Worm (Caenorhabditis elegans) whole organism, L2 larva: Measurements from ENCODE around the gene lpr-5.

ENCODE experiments used
- C34F6.9 ChIP-seq: fragments of 150-350 bp; optimal IDR thresholded peaks from 2 replicates; lab custom pipeline; 2014; ENCODE audit warnings: missing biosample characterization, missing genetic modification characterization
- ZK546.5 ChIP-seq: sonication (generic microtip); optimal IDR thresholded peaks from 2 replicates; lab custom pipeline; 2017; ENCODE audit warnings: missing biosample characterization, missing genetic modification characterization
- blmp-1 ChIP-seq: sonication (generic microtip); optimal IDR thresholded peaks from 2 replicates; lab custom pipeline; 2017; ENCODE audit warnings: missing genetic modification characterization, mild to moderate bottlenecking, missing compliant biosample characterization, antibody characterized with exemption, moderate library complexity; ENCODE audit not compliant: insufficient read depth
- ceh-16 ChIP-seq: fragments of 150-350 bp; optimal IDR thresholded peaks from 2 replicates; lab custom pipeline; 2014; ENCODE audit warnings: missing biosample characterization, missing genetic modification characterization
- crh-2 ChIP-seq: sonication (generic microtip); optimal IDR thresholded peaks from 2 replicates; lab custom pipeline; 2017; ENCODE audit warnings: missing biosample characterization, missing genetic modification characterization
- dmd-4 ChIP-seq: sonication (generic microtip); optimal IDR thresholded peaks from 2 replicates; lab custom pipeline; 2017; ENCODE audit warnings: missing biosample characterization, missing genetic modification characterization
- elt-1 ChIP-seq: fragments of 150-350 bp; optimal IDR thresholded peaks from 2 replicates; lab custom pipeline; 2014; ENCODE audit warnings: missing biosample characterization, missing genetic modification characterization
- elt-3 ChIP-seq: sonication (generic microtip); optimal IDR thresholded peaks from 2 replicates; lab custom pipeline; 2017; ENCODE audit warnings: missing biosample characterization, missing genetic modification characterization
- fos-1 ChIP-seq: fragments of 150-350 bp; optimal IDR thresholded peaks from 2 replicates; lab custom pipeline; 2014; ENCODE audit warnings: missing biosample characterization, missing genetic modification characterization
- lin-11 ChIP-seq: fragments of 150-350 bp; sonication (generic microtip); optimal IDR thresholded peaks from 2 replicates; lab custom pipeline; 2014; ENCODE audit warnings: missing biosample characterization, missing genetic modification characterization, inconsistent platforms, mixed read lengths
- lin-13 ChIP-seq: fragments of 150-350 bp; optimal IDR thresholded peaks from 2 replicates; lab custom pipeline; 2014; ENCODE audit warnings: missing biosample characterization, missing genetic modification reagents, missing genetic modification characterization
- lin-39 ChIP-seq: fragments of 150-350 bp; optimal IDR thresholded peaks from 2 replicates; lab custom pipeline; 2014; ENCODE audit warnings: missing biosample characterization, missing genetic modification reagents, missing genetic modification characterization
- lsy-2 ChIP-seq, 2 experiments: fragments of 150-350 bp in 1 of 2; sonication (generic microtip) in 1 of 2; optimal IDR thresholded peaks; 2 replicates each; lab custom pipeline; 2014 to 2017; ENCODE audit warnings: missing biosample characterization in 2 of 2, missing genetic modification characterization in 2 of 2
- mab-5 ChIP-seq: fragments of 150-350 bp; optimal IDR thresholded peaks from 2 replicates; lab custom pipeline; 2014; ENCODE audit warnings: missing biosample characterization, missing genetic modification characterization
- mbf-1 ChIP-seq: sonication (generic microtip); optimal IDR thresholded peaks from 2 replicates; lab custom pipeline; 2017; ENCODE audit warnings: missing biosample characterization, missing genetic modification characterization
- mdl-1 ChIP-seq, 2 experiments: fragments of 150-350 bp in 1 of 2; sonication (generic microtip) in 1 of 2; optimal IDR thresholded peaks; 2 replicates each; lab custom pipeline; 2017; ENCODE audit warnings: missing biosample characterization in 2 of 2, missing genetic modification characterization in 2 of 2
- nhr-10 ChIP-seq: sonication (generic microtip); optimal IDR thresholded peaks from 2 replicates; lab custom pipeline; 2017; ENCODE audit warnings: missing biosample characterization, missing genetic modification characterization
- nhr-11 ChIP-seq: fragments of 150-350 bp; optimal IDR thresholded peaks from 2 replicates; lab custom pipeline; 2014; ENCODE audit warnings: missing biosample characterization, missing genetic modification characterization
- nhr-12 ChIP-seq: fragments of 150-350 bp; optimal IDR thresholded peaks from 2 replicates; lab custom pipeline; 2014; ENCODE audit warnings: missing biosample characterization, missing genetic modification characterization
- nhr-23 ChIP-seq: fragments of 150-350 bp; optimal IDR thresholded peaks from 2 replicates; lab custom pipeline; 2014; ENCODE audit warnings: missing biosample characterization, missing genetic modification reagents, missing genetic modification characterization
- nhr-6 ChIP-seq: fragments of 150-350 bp; optimal IDR thresholded peaks from 2 replicates; lab custom pipeline; 2014; ENCODE audit warnings: missing biosample characterization, missing genetic modification characterization
- sem-4 ChIP-seq: fragments of 150-350 bp; optimal IDR thresholded peaks from 2 replicates; lab custom pipeline; 2014; ENCODE audit warnings: missing biosample characterization, missing genetic modification reagents, missing genetic modification characterization
- skn-1 ChIP-seq: sonication (generic microtip); optimal IDR thresholded peaks from 2 replicates; lab custom pipeline; 2017; ENCODE audit warnings: missing biosample characterization, missing genetic modification characterization
- sma-9 ChIP-seq, 2 experiments: fragments of 150-350 bp in 1 of 2; sonication (generic microtip) in 1 of 2; optimal IDR thresholded peaks; 2 replicates each; lab custom pipeline; 2014 to 2016; ENCODE audit warnings: missing genetic modification characterization in 2 of 2, mild to moderate bottlenecking in 1 of 2, missing biosample characterization in 1 of 2, missing compliant biosample characterization in 1 of 2, missing genetic modification reagents in 1 of 2, moderate library complexity in 1 of 2
- snpc-4 ChIP-seq: fragments of 150-350 bp; optimal IDR thresholded peaks from 2 replicates; lab custom pipeline; 2014; ENCODE audit warnings: missing biosample characterization, missing genetic modification characterization
- unc-39 ChIP-seq: fragments of 150-350 bp; optimal IDR thresholded peaks from 2 replicates; lab custom pipeline; 2014; ENCODE audit warnings: missing biosample characterization, missing genetic modification characterization
- unc-55 ChIP-seq: fragments of 150-350 bp; sonication (generic microtip); optimal IDR thresholded peaks from 3 replicates; lab custom pipeline; 2014; ENCODE audit warnings: missing biosample characterization, missing genetic modification reagents, missing genetic modification characterization
- unc-62 ChIP-seq: fragments of 150-350 bp; optimal IDR thresholded peaks from 2 replicates; lab custom pipeline; 2014; ENCODE audit warnings: missing biosample characterization, missing genetic modification reagents, missing genetic modification characterization
- zag-1 ChIP-seq: fragments of 150-350 bp; optimal IDR thresholded peaks from 2 replicates; lab custom pipeline; 2014; ENCODE audit warnings: missing biosample characterization, missing genetic modification characterization
- ztf-11 ChIP-seq: sonication (generic microtip); optimal IDR thresholded peaks from 2 replicates; lab custom pipeline; 2017; ENCODE audit warnings: missing biosample characterization, missing genetic modification characterization

lpr-5 gene

ce11 chrX:11095480-11095879, 33.6 kb downstream of the lpr-5 start (continued):
- no peak for TF ChIP-seq elt-3 (tag; lab: Kevin White, UChicago)

- no peak for TF ChIP-seq lin-39 (tag; lab: Kevin White, UChicago)
- TF ChIP-seq lsy-2 (tag; optimal IDR thresholded peaks at IDR 0.05; lab: Kevin White, UChicago), result no peak
- no peak for TF ChIP-seq lin-11
- no peak for TF ChIP-seq crh-2 (tag; lab: Kevin White, UChicago)
- TF ChIP-seq ZK546.5 (tag; lab: Kevin White, UChicago), result no peak
- TF ChIP-seq zag-1 (tag; lab: Kevin White, UChicago), result no peak
- no peak for TF ChIP-seq unc-62 (GFP tag; lab: Kevin White, UChicago)
- TF ChIP-seq skn-1 (tag; lab: Kevin White, UChicago), result no peak
- no peak for TF ChIP-seq mab-5 (tag; lab: Kevin White, UChicago)
- no peak for TF ChIP-seq nhr-11 (tag; lab: Kevin White, UChicago)
- no peak for TF ChIP-seq sem-4 (tag; lab: Kevin White, UChicago)
- no peak for TF ChIP-seq mdl-1 (tag; optimal IDR thresholded peaks at IDR 0.05; lab: Kevin White, UChicago)
- no peak for TF ChIP-seq blmp-1 (tag; lab: Kevin White, UChicago)
- TF ChIP-seq unc-39, result no peak
Measured at ce11 chrX:11097343-11097742, 35.4 kb downstream of the lpr-5 start.

- TF ChIP-seq ceh-16 (no peak), snpc-4 (tag; lab: Kevin White, UChicago) (no peak), mab-5 (tag; lab: Kevin White, UChicago) (no peak), dmd-4 (tag; lab: Kevin White, UChicago) (no peak), nhr-10 (tag; lab: Kevin White, UChicago) (no peak), elt-1 (tag; lab: Kevin White, UChicago) (no peak)
Measured at ce11 chrX:11098086-11098485, 36.2 kb downstream of the lpr-5 start, which contains the start of gene W02H3.3. Gene W02H3.3 (minus strand): TSS chrX:11098186.

ce11 chrX:11103173-11103572, 41.2 kb downstream of the lpr-5 start:
- TF ChIP-seq ceh-16 (no peak), ztf-11 (tag; lab: Kevin White, UChicago) (no peak)

DNA sequence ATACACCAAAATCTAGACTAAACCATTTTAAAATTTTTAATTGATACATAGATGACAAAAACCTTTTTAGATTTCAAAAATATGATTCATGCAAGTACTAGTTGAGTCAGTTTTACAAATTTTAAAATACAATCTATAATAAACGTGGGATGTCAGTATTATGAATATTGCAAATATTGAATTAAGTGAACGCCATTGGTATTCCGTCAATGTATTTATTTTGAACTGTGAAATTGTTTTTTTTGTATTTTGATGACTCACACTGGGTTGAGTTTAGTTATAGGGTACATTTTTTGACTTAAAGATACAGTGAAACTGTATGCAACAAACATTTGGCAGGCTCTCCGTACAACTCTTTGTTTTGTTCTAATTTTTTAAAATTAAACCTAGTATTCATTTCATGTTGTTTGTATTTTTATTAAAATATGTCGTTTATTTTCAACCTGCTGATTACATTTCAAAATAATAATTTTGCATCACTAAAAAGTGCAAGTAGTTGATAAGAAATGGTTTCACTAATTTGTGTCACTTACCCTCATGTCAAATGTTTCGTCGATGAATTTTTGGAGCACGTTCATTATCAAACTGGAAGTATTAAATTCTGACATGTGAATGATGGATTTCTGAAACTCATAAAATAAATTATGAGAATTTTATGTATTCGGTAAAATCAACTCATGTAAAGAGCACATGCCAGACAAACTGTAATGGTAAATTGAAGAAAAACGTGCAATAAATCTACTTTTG, 43.1 kb downstream of the lpr-5 start, which contains the start of gene W02H3.1:
Gene W02H3.1 (minus strand): TSS at position 578 of the 747 bp plus-strand sequence.
- TF ChIP-seq zag-1 (tag; lab: Kevin White, UChicago), result no peak
- no peak for TF ChIP-seq nhr-12 (tag; lab: Kevin White, UChicago)
- TF ChIP-seq ZK546.5 (tag; lab: Kevin White, UChicago), result no peak
- no peak for TF ChIP-seq snpc-4 (tag; lab: Kevin White, UChicago)
- TF ChIP-seq skn-1 (tag; lab: Kevin White, UChicago), result no peak
- TF ChIP-seq fos-1 (tag; lab: Kevin White, UChicago), result peak; percentile 81
- TF ChIP-seq nhr-6 (tag; lab: Kevin White, UChicago), result no peak

ce11 chrX:11107076-11107475, 45.2 kb downstream of the lpr-5 start, which contains the start of gene clc-17:
Gene clc-17 (plus strand): TSS chrX:11107376.
- no peak for TF ChIP-seq lin-13 (GFP tag; lab: Kevin White, UChicago)
- TF ChIP-seq sma-9 (GFP tag; optimal IDR thresholded peaks at IDR 0.05; lab: Kevin White, UChicago), result no peak
- no peak for TF ChIP-seq sma-9 (tag; optimal IDR thresholded peaks at IDR 0.05; lab: Kevin White, UChicago)
- TF ChIP-seq nhr-12 (tag; lab: Kevin White, UChicago), result no peak
- TF ChIP-seq lin-39 (tag; lab: Kevin White, UChicago), result no peak
- TF ChIP-seq fos-1 (tag; lab: Kevin White, UChicago), result no peak
- TF ChIP-seq nhr-23, result no peak
- TF ChIP-seq C34F6.9, result no peak
- no peak for TF ChIP-seq mdl-1 (tag; optimal IDR thresholded peaks at IDR 0.05; lab: Kevin White, UChicago)
- no peak for TF ChIP-seq ZK546.5 (tag; lab: Kevin White, UChicago)
- no peak for TF ChIP-seq mbf-1 (tag; lab: Kevin White, UChicago)
- TF ChIP-seq skn-1 (tag; lab: Kevin White, UChicago), result no peak
- no peak for TF ChIP-seq unc-55 (GFP tag; lab: Kevin White, UChicago)
- no peak for TF ChIP-seq nhr-6 (tag; lab: Kevin White, UChicago)
